Fruit fly (Drosophila melanogaster) whole organism, embryonic: ENCODE measurements around the gene CG33927.

ENCODE experiments used
- B-H2 ChIP-seq: fragments of 200-800 bp; sonication (Bioruptor generic); optimal IDR thresholded peaks from 2 replicates; lab custom pipeline; 2018; ENCODE audit warnings: missing biosample characterization, mild to moderate bottlenecking, missing genetic modification characterization
- Bteb2 ChIP-seq: fragments of 200-800 bp; sonication (Bioruptor generic); optimal IDR thresholded peaks from 2 replicates; lab custom pipeline; 2016; ENCODE audit warnings: missing biosample characterization, missing genetic modification characterization
- CG11456 ChIP-seq: fragments of 200-800 bp; sonication (Bioruptor generic); IDR thresholded peaks from 3 replicates; pipeline ENCODE4 v1.3.6; 2022; ENCODE audit warnings: missing biosample characterization, missing genetic modification characterization
- CG11560 ChIP-seq: fragments of 200-800 bp; sonication (Bioruptor generic); IDR thresholded peaks from 3 replicates; pipeline ENCODE4 v1.3.6; 2022; ENCODE audit warnings: missing biosample characterization, missing genetic modification characterization
- CG11723 ChIP-seq: fragments of 200-800 bp; sonication (Bioruptor generic); optimal IDR thresholded peaks from 2 replicates; lab custom pipeline; 2017; ENCODE audit warnings: missing biosample characterization, mild to moderate bottlenecking, missing genetic modification characterization
- CG14050 ChIP-seq: fragments of 200-800 bp; sonication (Bioruptor generic); IDR thresholded peaks from 3 replicates; pipeline ENCODE4 v1.3.6; 2022; ENCODE audit warnings: missing biosample characterization, missing genetic modification characterization
- CG1529 ChIP-seq: fragments of 200-800 bp; sonication (Bioruptor generic); optimal IDR thresholded peaks from 3 replicates; lab custom pipeline; 2018; ENCODE audit warnings: missing biosample characterization, missing genetic modification characterization
- CG1602 ChIP-seq: fragments of 200-800 bp; sonication (Bioruptor generic); optimal IDR thresholded peaks from 3 replicates; lab custom pipeline; 2016; ENCODE audit warnings: missing biosample characterization, missing genetic modification characterization
- CG17361 ChIP-seq: fragments of 200-800 bp; sonication (Bioruptor generic); IDR thresholded peaks from 3 replicates; pipeline ENCODE4 v1.3.6; 2022; ENCODE audit warnings: missing biosample characterization, missing genetic modification characterization
- CG18599 ChIP-seq: fragments of 200-800 bp; sonication (Bioruptor generic); optimal IDR thresholded peaks from 3 replicates; lab custom pipeline; 2017; ENCODE audit warnings: missing biosample characterization, missing genetic modification characterization, mild to moderate bottlenecking, moderate library complexity, missing genetic modification reagents
- CG31441 ChIP-seq: fragments of 200-800 bp; sonication (Bioruptor generic); IDR thresholded peaks from 2 replicates; pipeline ENCODE4 v1.3.6; 2022; ENCODE audit warnings: missing biosample characterization, missing genetic modification characterization
- CG32532 ChIP-seq: fragments of 200-800 bp; sonication (Bioruptor generic); IDR thresholded peaks from 2 replicates; pipeline ENCODE4 v1.3.6; 2022; ENCODE audit warnings: missing biosample characterization, missing genetic modification characterization
- CG33557 ChIP-seq: fragments of 200-800 bp; sonication (Bioruptor generic); optimal IDR thresholded peaks from 2 replicates; lab custom pipeline; 2019; ENCODE audit warnings: missing biosample characterization, mild to moderate bottlenecking, missing genetic modification characterization, moderate library complexity
- CG4404 ChIP-seq: fragments of 200-800 bp; sonication (Bioruptor generic); IDR thresholded peaks from 2 replicates; pipeline ENCODE4 v1.3.6; 2022; ENCODE audit warnings: missing biosample characterization, missing genetic modification characterization
- CG7745 ChIP-seq: fragments of 200-800 bp; sonication (Bioruptor generic); optimal IDR thresholded peaks from 2 replicates; lab custom pipeline; 2018; ENCODE audit warnings: missing biosample characterization, mild to moderate bottlenecking, missing genetic modification characterization, moderate library complexity
- CG8359 ChIP-seq: fragments of 200-800 bp; sonication (Bioruptor generic); optimal IDR thresholded peaks from 2 replicates; lab custom pipeline; 2017; ENCODE audit warnings: missing biosample characterization, mild to moderate bottlenecking, missing genetic modification characterization, borderline replicate concordance
- CG8924 ChIP-seq: fragments of 200-800 bp; optimal IDR thresholded peaks from 3 replicates; lab custom pipeline; 2019; ENCODE audit warnings: missing biosample characterization, mild to moderate bottlenecking, missing genetic modification characterization, moderate library complexity
- CG9215 ChIP-seq: fragments of 200-800 bp; sonication (Bioruptor generic); IDR thresholded peaks from 2 replicates; pipeline ENCODE4 v1.3.6; 2022; ENCODE audit warnings: missing biosample characterization, missing genetic modification characterization
- CG9797 ChIP-seq: fragments of 200-800 bp; sonication (Bioruptor generic); optimal IDR thresholded peaks from 3 replicates; lab custom pipeline; 2018; ENCODE audit warnings: missing biosample characterization, mild to moderate bottlenecking, missing genetic modification characterization
- CG9817 ChIP-seq: fragments of 200-800 bp; sonication (Bioruptor generic); optimal IDR thresholded peaks from 2 replicates; lab custom pipeline; 2018; ENCODE audit warnings: missing biosample characterization, mild to moderate bottlenecking, missing genetic modification characterization, moderate library complexity
- CTCF ChIP-seq: fragments of 200-800 bp; sonication (Bioruptor generic); optimal IDR thresholded peaks from 2 replicates; lab custom pipeline; 2017; ENCODE audit warnings: missing biosample characterization, mild to moderate bottlenecking, missing genetic modification characterization, moderate library complexity
- Doc2 ChIP-seq: fragments of 200-800 bp; sonication (Bioruptor generic); IDR thresholded peaks from 2 replicates; pipeline ENCODE4 v1.3.6; 2022; ENCODE audit warnings: missing biosample characterization, missing genetic modification characterization
- E2f2 ChIP-seq: fragments of 200-800 bp; sonication (Bioruptor generic); IDR thresholded peaks from 2 replicates; pipeline ENCODE4 v1.3.6; 2022; ENCODE audit warnings: missing biosample characterization, missing genetic modification characterization
- Elba2 ChIP-seq: fragments of 200-800 bp; sonication (Bioruptor generic); optimal IDR thresholded peaks from 3 replicates; lab custom pipeline; 2016; ENCODE audit warnings: missing biosample characterization, missing genetic modification characterization
- H2.0 ChIP-seq: fragments of 200-800 bp; sonication (Bioruptor generic); IDR thresholded peaks from 2 replicates; pipeline ENCODE4 v1.3.6; 2022; ENCODE audit warnings: missing biosample characterization, missing genetic modification characterization
- HLH54F ChIP-seq: fragments of 200-800 bp; sonication (Bioruptor generic); optimal IDR thresholded peaks from 3 replicates; lab custom pipeline; 2016; ENCODE audit warnings: missing biosample characterization, missing genetic modification characterization
- Hr51 ChIP-seq, 2 experiments: fragments of 200-800 bp; sonication (Bioruptor generic); optimal IDR thresholded peaks; 2 replicates in 1 of 2; 3 replicates in 1 of 2; lab custom pipeline; 2016 to 2018; ENCODE audit warnings: missing biosample characterization in 2 of 2, missing genetic modification characterization in 2 of 2, mild to moderate bottlenecking in 1 of 2, moderate library complexity in 1 of 2
- Jarid2 ChIP-seq: fragments of 200-800 bp; sonication (Bioruptor generic); optimal IDR thresholded peaks from 3 replicates; lab custom pipeline; 2017; ENCODE audit warnings: mild to moderate bottlenecking, missing biosample characterization, missing genetic modification reagents, missing genetic modification characterization
- MBD-R2 ChIP-seq: fragments of 200-800 bp; sonication (Bioruptor generic); IDR thresholded peaks from 2 replicates; pipeline ENCODE4 v1.3.6; 2022; ENCODE audit warnings: missing biosample characterization, missing genetic modification characterization
- Mrtf ChIP-seq: fragments of 200-800 bp; sonication (Bioruptor generic); IDR thresholded peaks from 3 replicates; pipeline ENCODE4 v1.3.6; 2022; ENCODE audit warnings: missing biosample characterization, missing genetic modification characterization
- Xrp1 ChIP-seq: fragments of 200-800 bp; sonication (Bioruptor generic); IDR thresholded peaks from 2 replicates; pipeline ENCODE4 v1.3.6; 2022; ENCODE audit warnings: missing biosample characterization, missing genetic modification characterization
- ap ChIP-seq: fragments of 200-800 bp; sonication (Bioruptor generic); IDR thresholded peaks from 2 replicates; pipeline ENCODE4 v1.3.6; 2022; ENCODE audit warnings: missing biosample characterization, missing genetic modification characterization
- bsh ChIP-seq, 2 experiments: fragments of 200-800 bp; sonication (Bioruptor generic); optimal IDR thresholded peaks; 2 replicates each; lab custom pipeline; 2017 to 2018; ENCODE audit warnings: mild to moderate bottlenecking in 2 of 2, missing biosample characterization in 2 of 2, missing genetic modification characterization in 2 of 2, moderate library complexity in 1 of 2
- dati ChIP-seq: fragments of 200-800 bp; sonication (Bioruptor generic); IDR thresholded peaks from 2 replicates; pipeline ENCODE4 v1.3.6; 2022; ENCODE audit warnings: missing biosample characterization, missing genetic modification characterization
- dimm ChIP-seq: fragments of 200-800 bp; sonication (Bioruptor generic); IDR thresholded peaks from 2 replicates; pipeline ENCODE4 v1.3.6; 2022; ENCODE audit warnings: missing biosample characterization, missing genetic modification characterization
- eve ChIP-seq, 2 experiments: fragments of >200 bp; optimal IDR thresholded peaks; 2 replicates each; lab custom pipeline; 2017; ENCODE audit warnings: missing biosample characterization in 2 of 2, missing genetic modification characterization in 2 of 2
- gcm ChIP-seq: fragments of 200-800 bp; sonication (Bioruptor generic); optimal IDR thresholded peaks from 2 replicates; lab custom pipeline; 2019; ENCODE audit warnings: missing biosample characterization, mild to moderate bottlenecking, missing genetic modification characterization, moderate library complexity
- gfzf ChIP-seq: fragments of 200-800 bp; sonication (Bioruptor generic); optimal IDR thresholded peaks from 2 replicates; lab custom pipeline; 2016; ENCODE audit warnings: missing biosample characterization, mild to moderate bottlenecking, missing genetic modification characterization, moderate library complexity
- grau ChIP-seq: fragments of 200-800 bp; optimal IDR thresholded peaks from 3 replicates; lab custom pipeline; 2019; ENCODE audit warnings: missing biosample characterization, mild to moderate bottlenecking, missing genetic modification characterization, moderate library complexity
- her ChIP-seq: fragments of 200-800 bp; sonication (Bioruptor generic); optimal IDR thresholded peaks from 2 replicates; lab custom pipeline; 2016; ENCODE audit warnings: missing biosample characterization, missing genetic modification characterization
- luna ChIP-seq: fragments of 200-800 bp; sonication (Bioruptor generic); optimal IDR thresholded peaks from 2 replicates; lab custom pipeline; 2016; ENCODE audit warnings: missing biosample characterization, missing genetic modification characterization
- mam ChIP-seq: fragments of 200-800 bp; sonication (Bioruptor generic); optimal IDR thresholded peaks from 3 replicates; lab custom pipeline; 2016; ENCODE audit warnings: missing biosample characterization, missing genetic modification characterization
- nmo ChIP-seq: fragments of 200-800 bp; sonication (Bioruptor generic); optimal IDR thresholded peaks from 2 replicates; lab custom pipeline; 2018; ENCODE audit warnings: missing biosample characterization, mild to moderate bottlenecking, missing genetic modification characterization, moderate library complexity
- nom ChIP-seq: fragments of 200-800 bp; sonication (Bioruptor generic); optimal IDR thresholded peaks from 2 replicates; lab custom pipeline; 2017; ENCODE audit warnings: missing biosample characterization, missing genetic modification characterization, mild to moderate bottlenecking, moderate library complexity, missing genetic modification reagents
- psq ChIP-seq: fragments of 200-800 bp; sonication (Bioruptor generic); optimal IDR thresholded peaks from 2 replicates; lab custom pipeline; 2017; ENCODE audit warnings: missing biosample characterization, missing genetic modification characterization
- slou ChIP-seq: fragments of 200-800 bp; sonication (Bioruptor generic); optimal IDR thresholded peaks from 3 replicates; lab custom pipeline; 2016; ENCODE audit warnings: missing biosample characterization, missing genetic modification characterization
- tna ChIP-seq: fragments of 200-800 bp; sonication (Bioruptor generic); IDR thresholded peaks from 2 replicates; pipeline ENCODE4 v1.3.6; 2022; ENCODE audit warnings: missing biosample characterization, missing genetic modification characterization; ENCODE audit not compliant: partially characterized antibody
- tx ChIP-seq: fragments of 200-800 bp; sonication (Bioruptor generic); optimal IDR thresholded peaks from 2 replicates; lab custom pipeline; 2016; ENCODE audit warnings: missing biosample characterization, missing genetic modification characterization
- wdn ChIP-seq: fragments of 200-800 bp; sonication (Bioruptor generic); IDR thresholded peaks from 2 replicates; pipeline ENCODE4 v1.3.6; 2022; ENCODE audit warnings: missing biosample characterization, missing genetic modification characterization
- z ChIP-seq: fragments of 200-800 bp; sonication (Bioruptor generic); IDR thresholded peaks from 3 replicates; pipeline ENCODE4 v1.3.6; 2022; ENCODE audit warnings: missing biosample characterization, missing genetic modification characterization

CG33927 gene

DNA sequence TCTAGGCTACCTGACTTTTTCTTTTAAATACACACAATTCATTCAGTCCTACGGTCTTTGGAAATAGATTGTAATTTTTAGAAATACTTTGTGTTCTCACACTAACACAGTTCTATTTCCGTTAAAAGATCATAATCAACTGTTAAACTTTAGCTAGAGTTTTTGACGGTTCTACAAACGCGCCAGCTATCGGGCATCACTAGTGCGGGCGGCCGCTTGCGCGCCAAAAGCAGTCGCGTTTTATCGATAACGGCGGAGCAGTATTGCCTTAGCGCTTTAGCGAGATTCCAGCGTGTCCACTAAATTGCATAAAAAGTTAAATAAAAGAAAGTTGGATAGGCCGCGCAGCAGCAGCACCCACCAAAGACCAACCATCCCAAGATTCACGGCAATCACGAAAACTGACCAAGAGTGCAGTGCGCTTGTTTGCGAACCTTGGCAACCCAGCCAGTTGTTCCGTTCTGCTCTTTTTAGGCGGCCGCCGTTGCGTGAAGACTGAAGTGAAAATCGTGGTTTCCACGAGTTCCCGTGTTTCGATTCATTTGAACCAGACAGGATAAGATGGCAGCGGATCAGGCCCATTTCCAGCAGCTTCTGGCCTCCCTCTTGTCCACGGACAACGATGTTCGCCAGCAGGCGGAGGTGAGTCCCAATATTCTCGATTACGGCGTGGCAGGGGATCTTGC lies 41.1 kb downstream of the CG33927 start, which contains the start of gene Karybeta3 (continued):
- TF ChIP-seq CG7745 (no peak), tx (GFP tag; lab: Kevin White, UChicago) (peak; percentile 72), CG9797 (GFP tag; lab: Kevin White, UChicago) (peak; percentile 63), dimm (GFP tag; lab: Robert Waterston, UW) (no peak), CTCF (peak; percentile 74), CG32532 (GFP tag; lab: Robert Waterston, UW) (peak; percentile 88), B-H2 (GFP tag; lab: Kevin White, UChicago) (peak; percentile 76), nom (peak; percentile 65), H2.0 (GFP tag; lab: Robert Waterston, UW) (peak; percentile 73), Mrtf (peak; percentile 68; the same call in 1 of the 3 replicates), HLH54F (GFP tag; lab: Kevin White, UChicago) (peak; percentile 83), Elba2 (GFP tag; lab: Kevin White, UChicago) (no peak), Doc2 (GFP tag; lab: Robert Waterston, UW) (no peak), CG18599 (no peak), gfzf (GFP tag; lab: Kevin White, UChicago) (peak; percentile 44), CG9817 (peak; percentile 61), ap (GFP tag; lab: Robert Waterston, UW) (peak; percentile 36; the same call in 1 of the 2 replicates), Xrp1 (GFP tag; lab: Robert Waterston, UW) (peak; percentile 60), CG9215 (GFP tag; lab: Robert Waterston, UW) (peak; percentile 61), CG31441 (GFP tag; lab: Robert Waterston, UW) (peak; percentile 46; the same call in 1 of the 2 replicates), CG14050 (GFP tag; lab: Robert Waterston, UW) (peak; percentile 69), grau (peak; percentile 62), psq (no peak), CG1529 (no peak), Bteb2 (peak; percentile 60), CG17361 (peak; percentile 56), Hr51 (GFP tag; optimal IDR thresholded peaks at IDR 0.05; lab: Kevin White, UChicago) (peak in 1 of 2 experiments; percentile 52), dati (GFP tag; lab: Robert Waterston, UW) (0 out of 2 replicates have a peak, but pooled peaks have one; percentile 60), mam (GFP tag; lab: Kevin White, UChicago) (peak; percentile 84), nmo (peak; percentile 69), luna (GFP tag; lab: Kevin White, UChicago) (peak; percentile 64), MBD-R2 (peak; percentile 86), bsh (GFP tag; optimal IDR thresholded peaks at IDR 0.05; lab: Kevin White, UChicago) (peak; percentile 25 to 66), CG8359 (GFP tag; lab: Kevin White, UChicago) (peak; percentile 44), wdn (GFP tag; lab: Robert Waterston, UW) (peak; percentile 71), z (no peak), CG11456 (GFP tag; lab: Robert Waterston, UW) (peak; percentile 80), Jarid2 (GFP tag; lab: Kevin White, UChicago) (no peak), her (GFP tag; lab: Kevin White, UChicago) (peak; percentile 82), E2f2 (GFP tag; lab: Robert Waterston, UW) (peak; percentile 96), eve (GFP tag; optimal IDR thresholded peaks at IDR 0.05; lab: Kevin White, UChicago) (no peak), CG4404 (peak; percentile 39; the same call in 1 of the 2 replicates), gcm (GFP tag; lab: Kevin White, UChicago) (peak; percentile 33), CG33557 (peak; percentile 45), CG1602 (peak; percentile 51), CG11723 (GFP tag; lab: Kevin White, UChicago) (peak; percentile 80), slou (GFP tag; lab: Kevin White, UChicago) (peak; percentile 10), CG8924 (tag; lab: Kevin White, UChicago) (peak; percentile 46), CG11560 (peak; percentile 46; the same call in 1 of the 3 replicates), tna (GFP tag; lab: Robert Waterston, UW) (peak; percentile 39)
